1 fruit fly cellular context compared by ENCODE assay signal in genomic region chr2L:3662307-3662795, dm6.
TF ChIP-seq lines count a peak whose summit lies in the region.

TSS of gene Drgx (plus strand) at chr2L:3662745.

TF ChIP-seq in whole organism, embryonic, 481 proteins besides CTCF, POLR2A, EP300 and RAD21 (continued from another document):
- TF ChIP-seq HmgZ (tag; optimal IDR thresholded peaks at IDR 0.05; lab: Kevin White, UChicago): no peak
- TF ChIP-seq CG2678 (tag; optimal IDR thresholded peaks at IDR 0.05; lab: Kevin White, UChicago): no peak
- no peak for TF ChIP-seq pb (GFP tag; optimal IDR thresholded peaks at IDR 0.05; lab: Kevin White, UChicago)
- TF ChIP-seq crp (GFP tag; optimal IDR thresholded peaks at IDR 0.05; lab: Kevin White, UChicago): no peak
- no peak for TF ChIP-seq Dbx (GFP tag; IDR thresholded peaks at IDR 0.05; lab: Robert Waterston, UW)
- TF ChIP-seq CG32767 (GFP tag; IDR thresholded peaks at IDR 0.05; lab: Robert Waterston, UW): 0 out of 2 replicates have a peak, but pooled peaks have one; percentile 19
- TF ChIP-seq ro (GFP tag; IDR thresholded peaks at IDR 0.05; lab: Robert Waterston, UW): no peak
- no peak for TF ChIP-seq Fer2 (tag; optimal IDR thresholded peaks at IDR 0.05; lab: Kevin White, UChicago)
- no peak for TF ChIP-seq D19B (GFP tag; optimal IDR thresholded peaks at IDR 0.05; lab: Kevin White, UChicago)
- no peak for TF ChIP-seq Ets65A (GFP tag; lab: Kevin White, UChicago)
- no peak for TF ChIP-seq trh (GFP tag; optimal IDR thresholded peaks at IDR 0.05; lab: Kevin White, UChicago)
- TF ChIP-seq pros (GFP tag; optimal IDR thresholded peaks at IDR 0.05; lab: Kevin White, UChicago): peak; percentile 66
- TF ChIP-seq odd (GFP tag; optimal IDR thresholded peaks at IDR 0.05; lab: Kevin White, UChicago): no peak
- TF ChIP-seq CG16779 (GFP tag; IDR thresholded peaks at IDR 0.05; lab: Robert Waterston, UW): no peak
- TF ChIP-seq ken (GFP tag; IDR thresholded peaks at IDR 0.05; lab: Robert Waterston, UW): no peak
- 0 out of 2 replicates have a peak, but pooled peaks have one; percentile 12 for TF ChIP-seq ato (GFP tag; IDR thresholded peaks at IDR 0.05; lab: Robert Waterston, UW; ENCODE audit: partially characterized antibody)
- TF ChIP-seq CG11398 (GFP tag; optimal IDR thresholded peaks at IDR 0.05; lab: Kevin White, UChicago): no peak
- TF ChIP-seq CG1647 (GFP tag; optimal IDR thresholded peaks at IDR 0.05; lab: Kevin White, UChicago): no peak
- TF ChIP-seq CG7745 (tag; optimal IDR thresholded peaks at IDR 0.05; lab: Kevin White, UChicago): no peak
- TF ChIP-seq ssp (GFP tag; IDR thresholded peaks at IDR 0.05; lab: Robert Waterston, UW): no peak
- TF ChIP-seq CG10267 (tag; optimal IDR thresholded peaks at IDR 0.05; lab: Kevin White, UChicago): no peak
- TF ChIP-seq Dll (GFP tag; IDR thresholded peaks at IDR 0.05; lab: Robert Waterston, UW; ENCODE audit: partially characterized antibody): 0 out of 4 replicates have a peak, but pooled peaks have one; percentile 20
- TF ChIP-seq CG14860 (GFP tag; IDR thresholded peaks at IDR 0.05; lab: Robert Waterston, UW; ENCODE audit: partially characterized antibody): no peak
- no peak for TF ChIP-seq CG12769 (tag; optimal IDR thresholded peaks at IDR 0.05; lab: Kevin White, UChicago)
- no peak for TF ChIP-seq Side (GFP tag; optimal IDR thresholded peaks at IDR 0.05; lab: Kevin White, UChicago)
- no peak for TF ChIP-seq Doc2 (GFP tag; IDR thresholded peaks at IDR 0.05; lab: Robert Waterston, UW)
- no peak for TF ChIP-seq CG14710 (tag; optimal IDR thresholded peaks at IDR 0.05; lab: Kevin White, UChicago)
- TF ChIP-seq knrl (GFP tag; IDR thresholded peaks at IDR 0.05; lab: Robert Waterston, UW; ENCODE audit: partially characterized antibody): no peak
- TF ChIP-seq Nf-YB (GFP tag; optimal IDR thresholded peaks at IDR 0.05; lab: Kevin White, UChicago): peak; percentile 98
- TF ChIP-seq fu2 (GFP tag; optimal IDR thresholded peaks at IDR 0.05; lab: Kevin White, UChicago): no peak
- TF ChIP-seq CG15514 (GFP tag; optimal IDR thresholded peaks at IDR 0.05; lab: Kevin White, UChicago): no peak
- TF ChIP-seq ERR (GFP tag; optimal IDR thresholded peaks at IDR 0.05; lab: Kevin White, UChicago): no peak
- TF ChIP-seq sug (tag; optimal IDR thresholded peaks at IDR 0.05; lab: Kevin White, UChicago): no peak
- TF ChIP-seq CG9609 (GFP tag; optimal IDR thresholded peaks at IDR 0.05; lab: Kevin White, UChicago): no peak
- no peak for TF ChIP-seq BtbVII (GFP tag; optimal IDR thresholded peaks at IDR 0.05; lab: Kevin White, UChicago)
- no peak for TF ChIP-seq jigr1 (GFP tag; IDR thresholded peaks at IDR 0.05; lab: Robert Waterston, UW)
- no peak for TF ChIP-seq gsb (GFP tag; IDR thresholded peaks at IDR 0.05; lab: Robert Waterston, UW)
- no peak for TF ChIP-seq CkIIα-i1 (GFP tag; IDR thresholded peaks at IDR 0.05; lab: Robert Waterston, UW)
- TF ChIP-seq otp (GFP tag; IDR thresholded peaks at IDR 0.05; lab: Robert Waterston, UW): no peak
- TF ChIP-seq GATAe (GFP tag; conservative IDR thresholded peaks at IDR 0.05; lab: Robert Waterston, UW): no peak
- peak; percentile 6 for TF ChIP-seq CoRest (tag; optimal IDR thresholded peaks at IDR 0.05; lab: Kevin White, UChicago)
- TF ChIP-seq dmrt11E (tag; optimal IDR thresholded peaks at IDR 0.05; lab: Kevin White, UChicago): no peak
- TF ChIP-seq MBD-R2 (GFP tag; IDR thresholded peaks at IDR 0.05; lab: Robert Waterston, UW): no peak
- no peak for TF ChIP-seq CG9437 (GFP tag; optimal IDR thresholded peaks at IDR 0.05; lab: Kevin White, UChicago)
- TF ChIP-seq CG11247 (GFP tag; IDR thresholded peaks at IDR 0.05; lab: Robert Waterston, UW): no peak
- no peak for TF ChIP-seq jumu (GFP tag; optimal IDR thresholded peaks at IDR 0.05; lab: Kevin White, UChicago)
- TF ChIP-seq CG1602 (GFP tag; optimal IDR thresholded peaks at IDR 0.05; lab: Kevin White, UChicago): no peak
- TF ChIP-seq Fer1 (GFP tag; optimal IDR thresholded peaks at IDR 0.05; lab: Kevin White, UChicago): no peak
- no peak for TF ChIP-seq CG17802 (tag; optimal IDR thresholded peaks at IDR 0.05; lab: Kevin White, UChicago)
- no peak for TF ChIP-seq Ets97D (GFP tag; optimal IDR thresholded peaks at IDR 0.05; lab: Kevin White, UChicago)
- no peak for TF ChIP-seq Dfd (GFP tag; optimal IDR thresholded peaks at IDR 0.05; lab: Kevin White, UChicago)
- TF ChIP-seq hbn (GFP tag; IDR thresholded peaks at IDR 0.05; lab: Robert Waterston, UW; ENCODE audit: partially characterized antibody): no peak
- no peak for TF ChIP-seq da (GFP tag; optimal IDR thresholded peaks at IDR 0.05; lab: Kevin White, UChicago)
- TF ChIP-seq Hr51 (GFP tag; optimal IDR thresholded peaks at IDR 0.05; lab: Kevin White, UChicago): no peak
- no peak for TF ChIP-seq ac (GFP tag; optimal IDR thresholded peaks at IDR 0.05; lab: Kevin White, UChicago)
- TF ChIP-seq row (GFP tag; IDR thresholded peaks at IDR 0.05; lab: Robert Waterston, UW): no peak
- TF ChIP-seq Adf1 (GFP tag; IDR thresholded peaks at IDR 0.05; lab: Robert Waterston, UW): peak; percentile 96
- TF ChIP-seq Kr (GFP tag; optimal IDR thresholded peaks at IDR 0.05; lab: Kevin White, UChicago): no peak
- TF ChIP-seq dysf (GFP tag; IDR thresholded peaks at IDR 0.05; lab: Robert Waterston, UW): no peak
- no peak for TF ChIP-seq dm (GFP tag; optimal IDR thresholded peaks at IDR 0.05; lab: Kevin White, UChicago)
- no peak for TF ChIP-seq CG2875 (GFP tag; optimal IDR thresholded peaks at IDR 0.05; lab: Kevin White, UChicago)
- TF ChIP-seq CG30403 (GFP tag; optimal IDR thresholded peaks at IDR 0.05; lab: Kevin White, UChicago): no peak
- no peak for TF ChIP-seq CG12104 (GFP tag; optimal IDR thresholded peaks at IDR 0.05; lab: Kevin White, UChicago)
- TF ChIP-seq Bgb (GFP tag; IDR thresholded peaks at IDR 0.05; lab: Robert Waterston, UW; ENCODE audit: partially characterized antibody): peak; percentile 13; the same call in 1 of the 2 replicates
- no peak for TF ChIP-seq Sin3A (optimal IDR thresholded peaks at IDR 0.05; lab: Kevin White, UChicago)
- no peak for TF ChIP-seq fd64A (GFP tag; optimal IDR thresholded peaks at IDR 0.05; lab: Kevin White, UChicago)
- TF ChIP-seq dpn (GFP tag; optimal IDR thresholded peaks at IDR 0.05; lab: Kevin White, UChicago): no peak
- no peak for TF ChIP-seq BEAF-32 (GFP tag; optimal IDR thresholded peaks at IDR 0.05; lab: Kevin White, UChicago)
- TF ChIP-seq zf30C (GFP tag; optimal IDR thresholded peaks at IDR 0.05; lab: Kevin White, UChicago): no peak
- TF ChIP-seq amos (GFP tag; IDR thresholded peaks at IDR 0.05; lab: Robert Waterston, UW; ENCODE audit: partially characterized antibody): no peak; the same call in 1 of the 2 replicates
- no peak for TF ChIP-seq CG1024 (GFP tag; IDR thresholded peaks at IDR 0.05; lab: Robert Waterston, UW)
